3 fruit fly cellular contexts compared by ENCODE assay signal in genomic region chr3L:12380592-12380991, dm6.
TF ChIP-seq lines count a peak whose summit lies in the region.

No protein-coding gene starts in this region.

- peak; percentile 80 to 85 for TF ChIP-seq CTCF in S2 (optimal IDR thresholded peaks at IDR 0.05; lab: Kevin White, UChicago)
- peak; percentile 82 for TF ChIP-seq CTCF in whole organism, embryonic (GFP tag; optimal IDR thresholded peaks at IDR 0.05; lab: Kevin White, UChicago)

TF ChIP-seq in whole organism, adult, 20 proteins besides CTCF, POLR2A, EP300 and RAD21:
- TF ChIP-seq toe (GFP tag; optimal IDR thresholded peaks at IDR 0.05; lab: Kevin White, UChicago) = no peak
- TF ChIP-seq CG7101 (tag; optimal IDR thresholded peaks at IDR 0.05; lab: Kevin White, UChicago) = no peak
- peak; percentile 9 for TF ChIP-seq tj (GFP tag; optimal IDR thresholded peaks at IDR 0.05; lab: Kevin White, UChicago)
- peak; percentile 34 for TF ChIP-seq bab1 (GFP tag; optimal IDR thresholded peaks at IDR 0.05; lab: Kevin White, UChicago)

TF ChIP-seq in whole organism, embryonic, 481 proteins besides CTCF, POLR2A, EP300 and RAD21:
- TF ChIP-seq CG17328 (GFP tag; IDR thresholded peaks at IDR 0.05; lab: Robert Waterston, UW) (0 out of 2 replicates have a peak, but pooled peaks have one; percentile 12), Bteb2 (GFP tag; optimal IDR thresholded peaks at IDR 0.05; lab: Kevin White, UChicago) (no peak), zfh1 (GFP tag; IDR thresholded peaks at IDR 0.05; lab: Robert Waterston, UW) (0 out of 3 replicates have a peak, but pooled peaks have one; percentile 15), dmrt99B (tag; optimal IDR thresholded peaks at IDR 0.05; lab: Kevin White, UChicago) (no peak), Ets97D (GFP tag; optimal IDR thresholded peaks at IDR 0.05; lab: Kevin White, UChicago) (peak; percentile 8), Med (GFP tag; lab: Kevin White, UChicago) (peak; percentile 48), CG10959 (GFP tag; IDR thresholded peaks at IDR 0.05; lab: Robert Waterston, UW) (no peak)
